Worm (Caenorhabditis elegans): ENCODE data around the gene M151.2.

DNA sequence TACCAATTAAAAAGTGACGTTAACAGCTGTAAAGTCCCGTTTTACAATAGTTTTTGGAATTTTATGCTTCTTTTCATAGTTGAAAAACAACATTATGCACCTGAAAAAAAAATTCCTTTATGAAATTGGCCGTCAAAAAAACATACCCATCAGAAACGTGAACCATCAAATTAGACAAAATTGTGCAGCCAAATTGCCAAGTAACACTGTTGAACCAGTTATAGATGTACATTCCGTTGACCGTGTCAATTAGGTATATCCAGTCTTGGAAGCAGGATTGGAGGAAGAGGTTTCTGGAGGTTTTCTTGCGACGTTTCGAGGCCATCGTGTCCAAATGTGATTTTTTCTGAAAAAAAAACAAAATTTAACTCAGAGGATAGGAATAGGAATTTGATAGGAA lies 38.4 kb downstream of the M151.2 start, which contains the start of gene srx-97:
- TF ChIP-seq ztf-11 (tag; optimal IDR thresholded peaks at IDR 0.05): no peak
- no peak for TF ChIP-seq unc-39 (tag; optimal IDR thresholded peaks at IDR 0.05)
- no peak for TF ChIP-seq M03D4.4 (tag; optimal IDR thresholded peaks at IDR 0.05)
- TF ChIP-seq elt-3 (tag; optimal IDR thresholded peaks at IDR 0.05): no peak
- TF ChIP-seq lin-13 (tag; optimal IDR thresholded peaks at IDR 0.05): no peak
- TF ChIP-seq sptf-1 (tag; optimal IDR thresholded peaks at IDR 0.05): no peak
- TF ChIP-seq ceh-43 (GFP tag; optimal IDR thresholded peaks at IDR 0.05): no peak
- no peak for TF ChIP-seq mab-5 (tag; optimal IDR thresholded peaks at IDR 0.05)
- TF ChIP-seq ces-1 (GFP tag; optimal IDR thresholded peaks at IDR 0.05): no peak
- TF ChIP-seq snpc-4 (tag; optimal IDR thresholded peaks at IDR 0.05): no peak
